Fruit fly (Drosophila melanogaster) whole organism, wandering third instar larva: Measurements from ENCODE around the gene Mulk.

Experiments
- Abd-B ChIP-seq: fragments of >200 bp; optimal IDR thresholded peaks from 2 replicates; lab custom pipeline; 2017; ENCODE audit warnings: missing biosample characterization, missing genetic modification characterization
- CG9705 ChIP-seq: fragments of 200-800 bp; sonication (Bioruptor generic); optimal IDR thresholded peaks from 2 replicates; lab custom pipeline; 2018; ENCODE audit warnings: missing biosample characterization, mild to moderate bottlenecking, missing genetic modification characterization
- CrebA ChIP-seq: fragments of 200-800 bp; sonication (Bioruptor generic); optimal IDR thresholded peaks from 2 replicates; lab custom pipeline; 2016; ENCODE audit warnings: missing biosample characterization, mild to moderate bottlenecking, missing genetic modification characterization, borderline replicate concordance
- Dif ChIP-seq: fragments of 200-275, 200-300 bp; sonication (Bioruptor generic); optimal IDR thresholded peaks from 2 replicates; lab custom pipeline; 2018; ENCODE audit warnings: missing biosample characterization, missing genetic modification characterization; ENCODE audit not compliant: partially characterized antibody
- GATAd ChIP-seq: sonication (Bioruptor generic); optimal IDR thresholded peaks from 2 replicates; lab custom pipeline; 2016; ENCODE audit warnings: missing biosample characterization, missing genetic modification characterization
- HLH106 ChIP-seq: fragments of 200-800 bp; optimal IDR thresholded peaks from 3 replicates; lab custom pipeline; 2019; ENCODE audit warnings: missing biosample characterization, mild to moderate bottlenecking, missing genetic modification characterization, moderate library complexity
- Hnf4 ChIP-seq: fragments of 200-800 bp; sonication (Bioruptor generic); optimal IDR thresholded peaks from 2 replicates; lab custom pipeline; 2016; ENCODE audit warnings: missing biosample characterization, mild to moderate bottlenecking, missing genetic modification characterization
- Hr78 ChIP-seq: fragments of >200 bp; optimal IDR thresholded peaks from 2 replicates; lab custom pipeline; 2017; ENCODE audit warnings: missing biosample characterization, missing genetic modification characterization
- Hr83 ChIP-seq: fragments of 200-300 bp; sonication (Bioruptor generic); optimal IDR thresholded peaks from 2 replicates; lab custom pipeline; 2016; ENCODE audit warnings: missing biosample characterization, mild to moderate bottlenecking, missing genetic modification characterization, moderate library complexity; ENCODE audit not compliant: poor library complexity, severe bottlenecking
- Jra ChIP-seq: sonication (Bioruptor generic); optimal IDR thresholded peaks from 2 replicates; lab custom pipeline; 2016; ENCODE audit warnings: missing biosample characterization, missing genetic modification characterization
- Myc ChIP-seq: fragments of >200 bp; optimal IDR thresholded peaks from 2 replicates; lab custom pipeline; 2017
- N ChIP-seq: fragments of >200 bp; optimal IDR thresholded peaks from 2 replicates; lab custom pipeline; 2018; ENCODE audit warnings: missing biosample characterization, missing external identifiers, missing genetic modification characterization
- OdsH ChIP-seq: fragments of 200-800 bp; sonication (Bioruptor generic); optimal IDR thresholded peaks from 2 replicates; lab custom pipeline; 2016; ENCODE audit warnings: missing biosample characterization, mild to moderate bottlenecking, missing genetic modification characterization
- Rel ChIP-seq, 2 experiments: fragments of 200-800 bp; sonication (Bioruptor generic) in 1 of 2; optimal IDR thresholded peaks; 2 replicates in 1 of 2; 3 replicates in 1 of 2; lab custom pipeline; 2016 to 2019; ENCODE audit warnings: mild to moderate bottlenecking in 2 of 2, missing biosample characterization in 2 of 2, missing genetic modification characterization in 2 of 2, moderate library complexity in 1 of 2
- Sp1 ChIP-seq: fragments of 200-800 bp; sonication (Bioruptor generic); optimal IDR thresholded peaks from 3 replicates; lab custom pipeline; 2019; ENCODE audit warnings: missing biosample characterization, mild to moderate bottlenecking, missing genetic modification characterization, moderate library complexity
- brk ChIP-seq: fragments of 200-800 bp; sonication (Bioruptor generic); optimal IDR thresholded peaks from 2 replicates; lab custom pipeline; 2016; ENCODE audit warnings: missing biosample characterization, mild to moderate bottlenecking, missing genetic modification characterization
- dl ChIP-seq, 2 experiments: fragments of 175-275, 200-275 bp in 1 of 2; fragments of 200-275 bp in 1 of 2; sonication (Bioruptor generic); optimal IDR thresholded peaks; lab custom pipeline; 2018; ENCODE audit warnings: mild to moderate bottlenecking in 2 of 2, missing biosample characterization in 2 of 2, missing genetic modification characterization in 2 of 2, moderate library complexity in 2 of 2; ENCODE audit not compliant: partially characterized antibody in 2 of 2, insufficient read depth in 1 of 2
- dmrt93B ChIP-seq: fragments of 200-800 bp; sonication (Bioruptor generic); optimal IDR thresholded peaks from 2 replicates; lab custom pipeline; 2018; ENCODE audit warnings: missing biosample characterization, mild to moderate bottlenecking, missing genetic modification characterization
- dsf ChIP-seq: sonication (Bioruptor generic); optimal IDR thresholded peaks from 2 replicates; lab custom pipeline; 2016; ENCODE audit warnings: missing biosample characterization, missing genetic modification characterization, borderline replicate concordance
- ey ChIP-seq: fragments of 200-800 bp; sonication (Bioruptor generic); optimal IDR thresholded peaks from 2 replicates; lab custom pipeline; 2016; ENCODE audit warnings: missing biosample characterization, missing genetic modification characterization
- foxo ChIP-seq, 2 experiments: fragments of 200-800 bp; sonication (Bioruptor generic); optimal IDR thresholded peaks; 2 replicates in 1 of 2; 3 replicates in 1 of 2; lab custom pipeline; 2016 to 2017; ENCODE audit warnings: missing biosample characterization in 2 of 2, missing genetic modification characterization in 2 of 2
- h ChIP-seq: fragments of 200-800 bp; sonication (Bioruptor generic); optimal IDR thresholded peaks from 3 replicates; lab custom pipeline; 2016; ENCODE audit warnings: missing biosample characterization, mild to moderate bottlenecking, missing genetic modification characterization
- jim ChIP-seq: fragments of 175-275, 200-325 bp; sonication (Bioruptor generic); optimal IDR thresholded peaks from 2 replicates; lab custom pipeline; 2016; ENCODE audit warnings: missing biosample characterization, mild to moderate bottlenecking, missing genetic modification characterization
- lola ChIP-seq: fragments of >200 bp; optimal IDR thresholded peaks from 2 replicates; lab custom pipeline; 2017; ENCODE audit warnings: missing biosample characterization, missing genetic modification characterization
- pan ChIP-seq: fragments of >200 bp; optimal IDR thresholded peaks from 2 replicates; lab custom pipeline; 2017
- rgr ChIP-seq: fragments of 200-800 bp; sonication (Bioruptor generic); optimal IDR thresholded peaks from 3 replicates; lab custom pipeline; 2016; ENCODE audit warnings: missing biosample characterization, mild to moderate bottlenecking, missing genetic modification characterization
- sage ChIP-seq: fragments of 200-800 bp; sonication (Bioruptor generic); optimal IDR thresholded peaks from 2 replicates; lab custom pipeline; 2016; ENCODE audit warnings: missing biosample characterization, mild to moderate bottlenecking, missing genetic modification characterization
- sv ChIP-seq: fragments of 200-800 bp; sonication (Bioruptor generic); optimal IDR thresholded peaks from 3 replicates; lab custom pipeline; 2016; ENCODE audit warnings: missing biosample characterization, missing genetic modification characterization
- tai ChIP-seq: sonication (Bioruptor generic); optimal IDR thresholded peaks from 2 replicates; lab custom pipeline; 2016; ENCODE audit warnings: missing biosample characterization, missing genetic modification characterization
- usp ChIP-seq: fragments of >200 bp; optimal IDR thresholded peaks from 2 replicates; lab custom pipeline; 2017; ENCODE audit warnings: missing biosample characterization, missing genetic modification characterization
- woc ChIP-seq: sonication (Bioruptor generic); optimal IDR thresholded peaks from 2 replicates; lab custom pipeline; 2016; ENCODE audit warnings: missing biosample characterization, mild to moderate bottlenecking, missing genetic modification characterization

Gene Mulk

dm6 chr2L:10306518-10307260 lies 36.8 kb downstream of the Mulk start, which contains the start of the genes CG5390 and CG4968 (continued):
- TF ChIP-seq jim (GFP tag; lab: Kevin White, UChicago) (no peak), rgr (peak; percentile 80), OdsH (peak; percentile 81), HLH106 (tag; lab: Kevin White, UChicago) (peak; percentile 82), Hnf4 (GFP tag; lab: Kevin White, UChicago) (peak; percentile 79), ey (GFP tag; lab: Kevin White, UChicago) (peak; percentile 69), brk (GFP tag; lab: Kevin White, UChicago) (peak; percentile 90), Myc (lab: Kevin White, UChicago) (no peak), h (GFP tag; lab: Kevin White, UChicago) (peak; percentile 74), lola (no peak), Dif (GFP tag; lab: Kevin White, UChicago) (peak; percentile 3)

- TF ChIP-seq sv (no peak), Hnf4 (GFP tag; lab: Kevin White, UChicago) (peak; percentile 33), Hr83 (GFP tag; lab: Kevin White, UChicago) (peak; percentile 6), Jra (GFP tag; lab: Kevin White, UChicago) (no peak), HLH106 (tag; lab: Kevin White, UChicago) (no peak), Rel (GFP tag; optimal IDR thresholded peaks at IDR 0.05; lab: Kevin White, UChicago) (no peak), Rel (tag; optimal IDR thresholded peaks at IDR 0.05; lab: Kevin White, UChicago) (no peak), tai (peak; percentile 59)
- TF ChIP-seq, all 38 proteins: peak for 3
These were observed 40.9 kb downstream of the Mulk start, which contains the start of gene Cdk5alpha for dm6 chr2L:10310614-10311382. TSS of gene Cdk5alpha (minus strand) at chr2L:10310956.

dm6 chr2L:10311822-10312221 lies 42.0 kb downstream of the Mulk start:
- TF ChIP-seq CrebA (GFP tag; lab: Kevin White, UChicago), result no peak
- peak; percentile 10 for TF ChIP-seq Myc (lab: Kevin White, UChicago)
- peak; percentile 47 for TF ChIP-seq sage
- TF ChIP-seq tai, result peak; percentile 1

- TF ChIP-seq Hr83 (GFP tag; lab: Kevin White, UChicago) (no peak), dl (GFP tag; optimal IDR thresholded peaks at IDR 0.05; lab: Kevin White, UChicago; ENCODE audit: insufficient read depth in 1 of 2, partially characterized antibody in 2 of 2) (no peak), rgr (no peak), HLH106 (tag; lab: Kevin White, UChicago) (peak; percentile 8), Jra (GFP tag; lab: Kevin White, UChicago) (no peak), sv (no peak), Hr78 (GFP tag; lab: Kevin White, UChicago) (no peak), dsf (no peak), sage (no peak), ey (GFP tag; lab: Kevin White, UChicago) (no peak), woc (GFP tag; lab: Kevin White, UChicago) (peak; percentile 69), jim (GFP tag; lab: Kevin White, UChicago) (no peak), lola (no peak), OdsH (no peak)
These were observed 44.7 kb downstream of the Mulk start, which contains the start of the genes Usp14 and CG4972 for dm6 chr2L:10314327-10315210. TSS of gene Usp14 (minus strand) at chr2L:10314396. TSS of gene CG4972 (plus strand) at chr2L:10314792.

dm6 chr2L:10315888-10316287 lies 46.0 kb downstream of the Mulk start:
- TF ChIP-seq Sp1 (GFP tag; lab: Kevin White, UChicago), result no peak
- TF ChIP-seq CG9705, result no peak
- no peak for TF ChIP-seq dl (GFP tag; optimal IDR thresholded peaks at IDR 0.05; lab: Kevin White, UChicago; ENCODE audit: insufficient read depth in 1 of 2, partially characterized antibody in 2 of 2)
- TF ChIP-seq brk (GFP tag; lab: Kevin White, UChicago), result no peak
- no peak for TF ChIP-seq Abd-B (GFP tag; lab: Kevin White, UChicago)
- no peak for TF ChIP-seq dmrt93B
- TF ChIP-seq Hnf4 (GFP tag; lab: Kevin White, UChicago), result no peak
- no peak for TF ChIP-seq GATAd (GFP tag; lab: Kevin White, UChicago)
- no peak for TF ChIP-seq sv
- no peak for TF ChIP-seq sage
- TF ChIP-seq Hr83 (GFP tag; lab: Kevin White, UChicago), result no peak
- TF ChIP-seq lola, result no peak
- no peak for TF ChIP-seq usp
- TF ChIP-seq Dif (GFP tag; lab: Kevin White, UChicago), result no peak
- no peak for TF ChIP-seq foxo (GFP tag; optimal IDR thresholded peaks at IDR 0.05; lab: Kevin White, UChicago)
- TF ChIP-seq N, result no peak
- no peak for TF ChIP-seq pan (lab: Kevin White, UChicago)
